Worm (Caenorhabditis elegans) whole organism, dauer: Measurements from ENCODE around the gene cup-14.
"Not testable (repeated sequence)": the region's sequence is repeated elsewhere in the genome, so short reads cannot be mapped to it uniquely, and the experiment has no call there.

Experiments used
- unc-62 ChIP-seq: sonication (generic microtip); optimal IDR thresholded peaks from 2 replicates; lab custom pipeline; 2017; ENCODE audit warnings: missing biosample characterization, missing genetic modification reagents, missing genetic modification characterization

cup-14 gene

DNA sequence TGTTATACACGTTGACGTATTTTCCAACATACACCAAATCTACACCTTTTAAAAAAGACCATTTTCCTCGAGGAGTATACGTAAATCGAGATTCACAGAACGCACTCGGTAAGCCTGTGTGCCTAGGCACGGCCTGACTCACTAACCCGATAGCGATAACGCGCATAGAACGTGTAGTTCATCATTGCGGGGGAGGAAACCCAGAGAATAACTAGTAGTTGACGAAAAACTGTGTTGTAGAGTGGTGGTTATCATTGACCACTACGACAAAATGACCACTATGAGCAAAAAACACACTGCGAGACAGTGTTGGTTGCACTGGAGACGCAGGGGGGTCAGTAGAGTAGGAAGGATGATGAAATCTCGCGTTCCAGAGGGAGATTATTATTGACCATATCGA, 12.2 kb downstream of the cup-14 start:
- no peak for TF ChIP-seq unc-62 (GFP tag; lab: Kevin White, UChicago)

DNA sequence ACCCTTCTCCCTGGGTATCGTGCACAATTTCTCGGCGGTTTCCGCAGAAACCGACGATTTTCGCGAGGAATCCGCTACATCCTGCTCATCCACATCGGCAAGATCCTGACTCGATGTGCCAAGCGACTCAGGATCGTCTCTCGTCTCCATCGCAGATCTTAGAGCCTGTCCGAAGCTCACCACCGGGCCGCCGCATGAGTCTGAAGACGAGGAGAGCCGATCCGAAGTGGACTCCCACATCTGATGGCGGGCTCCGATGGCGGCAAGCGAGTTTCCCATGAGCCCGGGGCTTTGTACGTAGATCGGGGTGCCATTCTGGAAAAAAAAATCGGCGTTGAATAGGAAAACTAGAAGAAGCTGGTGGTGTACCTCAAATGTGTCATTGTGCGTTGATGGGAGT, 13.7 kb downstream of the cup-14 start:
- no peak for TF ChIP-seq unc-62 (GFP tag; lab: Kevin White, UChicago)

DNA sequence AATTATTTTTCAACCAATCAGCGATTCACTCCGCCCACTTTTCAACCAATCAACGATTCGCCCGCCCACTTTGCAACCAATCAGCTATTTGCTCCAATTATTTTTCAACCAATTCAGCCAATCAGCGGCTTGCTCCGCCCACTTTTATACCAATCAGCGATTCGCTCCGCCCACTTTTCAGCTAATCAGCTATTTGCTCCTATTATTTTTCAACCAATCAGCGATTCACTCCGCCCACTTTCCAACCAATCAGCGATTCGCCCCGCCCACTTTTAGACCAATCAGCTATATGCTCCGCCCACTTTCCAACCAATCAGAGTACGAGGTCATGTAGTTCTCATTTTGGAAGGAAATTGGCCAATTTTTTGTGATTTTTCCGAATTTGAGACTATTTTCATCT, 16.7 kb downstream of the cup-14 start:
- TF ChIP-seq unc-62 (GFP tag; lab: Kevin White, UChicago): no peak

DNA sequence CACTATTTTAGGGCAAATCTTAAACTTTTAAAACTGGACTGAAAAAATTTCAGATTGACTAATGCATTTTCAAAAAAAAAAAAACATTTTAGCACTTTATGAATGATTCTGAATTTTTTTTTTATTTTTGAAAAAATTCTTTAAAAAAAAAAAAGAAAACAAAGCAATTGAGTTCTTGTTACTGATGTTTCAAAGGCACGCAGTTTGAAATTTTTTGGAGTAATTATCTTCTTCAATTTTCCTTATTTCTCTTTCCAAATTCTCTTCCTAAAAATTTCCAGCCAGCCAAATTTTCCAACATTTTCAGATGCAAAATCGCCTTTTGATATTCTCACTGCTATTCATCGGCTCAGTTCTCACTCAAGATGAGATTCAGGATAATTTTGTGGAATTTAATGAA, 20.0 kb downstream of the cup-14 start, which contains the start of gene F08G2.8:
TSS of gene F08G2.8 (plus strand) at position 301 of the 400 bp plus-strand sequence.
- TF ChIP-seq unc-62 (GFP tag; lab: Kevin White, UChicago): no peak

DNA sequence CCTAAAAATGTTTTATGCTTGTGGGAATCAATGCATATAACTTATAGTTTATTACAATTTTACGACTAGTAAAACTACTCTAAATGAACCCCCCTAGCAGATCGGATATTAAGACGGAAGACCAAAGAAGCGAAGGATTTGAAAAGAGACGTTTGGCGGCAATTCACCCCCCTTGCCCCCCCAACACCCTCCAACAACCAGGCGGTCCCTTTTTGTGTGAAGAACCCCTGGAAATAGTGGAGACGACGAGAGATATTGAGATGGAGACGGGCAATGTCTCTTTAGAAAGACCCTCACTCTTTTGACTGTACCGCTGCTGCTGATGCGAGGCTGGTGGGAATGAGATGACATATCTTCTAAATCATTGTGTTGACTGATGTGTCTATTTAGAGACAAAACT, 24.7 kb downstream of the cup-14 start:
- no peak for TF ChIP-seq unc-62 (GFP tag; lab: Kevin White, UChicago)

DNA sequence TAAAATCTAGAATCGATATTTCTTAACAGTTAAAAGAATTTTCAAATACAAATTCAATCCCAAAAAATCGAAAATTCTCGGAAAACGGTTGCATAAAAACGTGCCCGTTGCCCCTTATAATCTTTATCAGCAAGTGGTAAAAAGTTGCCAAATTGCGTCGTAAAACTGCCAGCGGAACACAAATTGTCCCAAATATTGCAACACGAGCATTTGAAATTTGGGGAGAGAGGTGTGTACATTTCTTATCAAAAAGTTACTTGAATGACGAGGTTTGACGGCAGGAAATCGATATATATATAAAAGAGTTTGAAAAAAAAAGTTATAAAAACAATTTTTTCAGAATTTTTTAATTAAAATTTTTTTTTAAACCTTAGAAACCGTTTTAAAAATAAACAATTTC, 26.0 kb downstream of the cup-14 start:
- no peak for TF ChIP-seq unc-62 (GFP tag; lab: Kevin White, UChicago)

DNA sequence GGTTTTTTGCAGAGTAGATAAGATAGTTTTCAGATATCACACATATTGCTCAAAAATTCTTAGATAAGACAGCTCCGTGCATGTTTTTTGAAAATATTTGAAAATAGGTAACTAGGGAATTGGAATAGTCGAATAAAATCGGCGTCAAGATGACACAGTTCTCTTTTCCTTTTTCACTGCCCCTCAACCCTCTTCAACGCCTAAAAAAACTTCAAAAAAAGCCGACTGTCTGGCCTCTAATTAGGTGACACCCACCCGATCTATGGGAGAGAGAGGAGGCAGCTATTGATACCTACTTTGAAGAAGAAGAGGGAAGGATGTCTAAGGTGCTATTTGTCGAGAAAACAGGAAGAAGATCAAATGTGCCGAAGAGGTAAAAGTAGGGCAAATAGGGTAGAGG, 29.7 kb downstream of the cup-14 start:
- TF ChIP-seq unc-62 (GFP tag; lab: Kevin White, UChicago): no peak

DNA sequence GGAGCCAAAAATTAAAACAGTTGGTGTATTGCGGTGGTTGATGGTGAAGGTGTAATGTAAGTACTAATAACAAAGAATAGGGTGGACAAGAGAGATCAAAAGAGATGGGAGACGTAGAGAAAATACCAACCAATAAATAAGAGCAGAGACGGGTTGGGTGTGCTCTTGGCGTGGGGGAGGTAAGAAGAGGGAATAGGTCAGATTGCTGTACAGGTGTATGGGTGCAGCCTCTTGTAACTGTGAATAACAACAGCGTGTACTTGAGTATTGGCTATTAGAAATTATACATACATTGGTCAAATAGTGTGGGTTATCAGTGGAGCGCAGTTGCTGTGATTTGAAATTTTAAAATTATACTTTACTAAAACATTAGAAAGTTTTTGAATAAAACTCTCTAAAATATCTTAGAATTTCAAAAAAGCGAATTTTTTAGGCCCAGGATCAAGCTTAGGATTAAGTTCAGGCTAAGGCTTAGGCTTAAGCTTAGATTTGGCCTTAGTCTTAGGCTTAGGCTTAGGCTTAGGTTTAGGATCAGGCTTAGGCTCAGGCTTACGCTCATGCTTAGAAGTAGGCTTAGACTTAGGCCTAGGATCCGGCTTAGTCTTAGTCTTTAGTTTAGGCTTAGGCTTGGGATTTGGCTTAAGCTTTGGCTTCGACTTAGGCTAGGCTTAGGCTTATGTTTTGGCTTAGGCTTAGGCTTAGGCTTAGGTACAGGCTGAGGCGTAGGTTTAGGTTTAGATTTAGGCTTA, 30.8 kb downstream of the cup-14 start, which contains the start of gene F08G2.7:
TSS of gene F08G2.7 (minus strand) at position 51 of the 749 bp plus-strand sequence.
- no peak for TF ChIP-seq unc-62 (GFP tag; lab: Kevin White, UChicago)

DNA sequence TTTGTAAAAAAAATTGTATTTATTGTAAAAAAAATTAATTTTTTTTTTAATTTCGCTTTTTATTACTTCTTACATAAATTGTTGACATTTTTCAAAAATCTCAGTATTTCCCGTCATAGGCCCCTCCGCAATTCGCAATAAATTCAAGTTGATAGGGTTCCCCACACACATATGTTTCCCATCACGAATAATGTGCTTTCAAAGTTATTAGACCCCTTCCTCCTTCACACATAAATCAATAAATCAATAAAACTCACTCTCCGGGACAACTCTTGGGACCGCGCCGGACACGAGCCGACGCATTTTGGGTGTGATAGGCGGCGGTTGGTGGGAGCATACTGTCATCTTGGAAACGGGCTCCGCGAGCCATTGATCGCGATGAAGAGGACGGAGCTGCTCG, 32.6 kb downstream of the cup-14 start:
- no peak for TF ChIP-seq unc-62 (GFP tag; lab: Kevin White, UChicago)

DNA sequence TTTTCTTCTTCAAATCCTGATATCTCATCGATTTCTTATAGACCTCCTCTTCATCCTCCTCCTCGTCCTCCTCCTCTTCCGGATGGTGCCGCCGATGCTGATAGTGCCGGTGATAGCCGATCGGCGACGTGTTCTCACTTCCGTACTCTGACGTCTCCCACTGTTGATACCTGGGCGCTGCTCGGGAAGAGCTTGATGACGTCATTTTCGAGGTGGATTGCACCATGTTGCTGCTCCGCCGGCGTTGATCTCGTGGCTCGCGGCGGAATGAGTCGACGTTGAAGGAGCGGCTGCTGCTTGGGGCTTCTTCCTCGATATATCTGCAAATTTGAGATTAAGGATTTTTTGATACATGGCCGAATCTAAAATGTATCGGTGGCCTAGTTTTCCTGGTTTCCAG, 33.6 kb downstream of the cup-14 start:
- TF ChIP-seq unc-62 (GFP tag; lab: Kevin White, UChicago): no peak

DNA sequence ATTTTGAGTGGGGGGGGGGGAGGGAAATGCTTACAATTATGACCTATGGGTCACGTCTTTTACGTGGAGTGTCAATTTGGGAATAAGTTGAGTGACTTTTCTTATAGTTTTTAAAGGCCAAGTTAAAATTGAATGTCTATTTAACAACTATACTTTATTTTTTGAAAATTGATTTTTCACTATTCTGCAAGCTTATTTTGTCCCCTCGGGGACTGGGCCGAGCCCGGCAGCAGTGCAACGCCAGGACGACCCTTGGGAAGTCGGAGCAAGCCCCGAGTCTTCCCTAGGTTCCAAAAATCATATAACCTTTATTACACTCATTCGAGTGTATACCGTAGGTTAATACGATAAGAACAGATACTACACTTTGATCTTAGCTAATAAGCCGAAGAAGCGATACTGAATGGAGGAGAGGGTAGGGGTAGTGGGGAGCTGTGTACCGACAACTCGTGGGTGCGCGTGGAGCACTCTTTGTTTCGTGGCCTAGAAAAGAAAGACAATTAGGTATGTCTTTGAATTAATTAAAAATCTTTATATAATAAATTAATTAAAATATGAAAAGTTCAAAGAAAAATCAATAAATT, 36.2 kb downstream of the cup-14 start, which contains the start of gene ins-37:
TSS of gene ins-37 (minus strand) at position 384 of the 584 bp plus-strand sequence.
- not testable (repeated sequence) for TF ChIP-seq unc-62 (GFP tag; lab: Kevin White, UChicago)

DNA sequence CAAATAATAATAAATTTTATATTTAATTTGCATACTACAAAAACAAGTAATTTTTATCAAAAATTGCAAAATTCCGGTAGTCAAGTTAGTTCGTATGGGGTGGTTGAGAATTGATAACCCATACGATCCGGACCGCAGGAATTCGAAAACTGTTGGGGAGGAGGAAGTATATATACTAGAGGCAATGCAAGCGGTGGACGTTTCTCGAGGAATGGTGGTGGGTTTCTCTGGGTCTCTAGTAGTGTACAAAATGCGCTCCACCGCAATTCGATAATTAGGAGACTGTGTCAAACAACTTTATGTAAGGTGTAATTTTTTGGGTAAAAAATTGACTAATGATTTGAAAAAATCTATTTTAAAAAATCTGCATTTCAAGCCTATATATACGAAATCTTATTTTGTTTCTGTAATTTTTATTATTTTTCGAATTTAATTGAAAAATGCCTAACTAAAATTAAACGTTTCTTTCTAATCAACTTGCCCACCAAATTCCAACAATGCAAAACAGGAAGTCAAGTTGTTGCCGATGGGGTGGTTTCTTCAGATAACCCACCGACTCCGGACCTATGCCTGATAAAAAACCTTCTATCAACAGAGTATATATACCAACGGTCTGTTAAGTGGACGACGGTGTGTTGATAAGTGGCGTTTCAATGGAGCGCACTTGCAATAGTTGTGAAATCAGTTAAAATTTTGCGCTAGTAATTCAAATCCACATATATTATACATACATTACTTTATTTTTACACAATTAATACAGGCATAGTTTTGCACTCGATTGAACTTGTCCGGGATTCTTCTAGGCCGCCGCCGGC, 37.5 kb downstream of the cup-14 start:
- no peak for TF ChIP-seq unc-62 (GFP tag; lab: Kevin White, UChicago)

DNA sequence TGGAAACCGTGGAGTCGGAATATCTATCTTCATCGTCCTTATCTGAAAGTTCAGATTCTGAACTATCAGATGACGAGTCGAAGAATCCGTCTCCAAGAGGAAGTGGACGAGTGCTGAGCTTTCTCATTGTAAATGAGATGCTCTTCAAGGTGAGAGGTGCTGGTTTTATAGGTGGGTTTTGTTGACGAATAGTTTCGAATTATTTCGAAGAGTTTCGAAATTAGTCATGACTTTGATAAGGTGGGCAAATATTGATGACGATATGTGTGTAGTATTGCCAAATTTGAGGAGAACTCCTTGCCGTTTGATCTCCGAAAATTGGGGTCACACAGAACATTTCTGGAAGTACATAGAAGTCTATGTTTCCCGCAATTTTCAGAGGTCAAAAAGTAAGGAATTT, 38.5 kb downstream of the cup-14 start, which contains the start of gene F08G2.5:
TSS of gene F08G2.5 (minus strand) at position 127 of the 400 bp plus-strand sequence.
- no peak for TF ChIP-seq unc-62 (GFP tag; lab: Kevin White, UChicago)

DNA sequence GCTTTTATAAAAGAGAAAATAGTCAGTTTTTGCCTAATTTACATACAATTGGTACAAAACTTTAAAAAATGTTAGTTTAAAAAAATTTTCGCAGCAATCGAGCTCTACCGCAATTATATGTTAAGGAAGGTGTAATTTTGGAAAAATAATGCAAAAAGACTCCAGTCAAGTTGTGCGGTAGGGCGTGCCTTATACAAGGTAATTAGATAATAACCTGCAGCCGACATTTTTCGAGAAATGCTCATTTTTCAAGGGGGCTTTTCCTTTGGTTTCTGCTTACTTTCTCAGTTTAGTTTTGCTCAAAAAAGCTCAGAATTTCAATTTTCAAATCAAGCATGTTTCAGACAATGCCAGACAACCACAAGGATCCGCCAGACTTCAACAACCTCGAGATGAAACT, 41.8 kb downstream of the cup-14 start, which contains the start of gene F08G2.4:
TSS of gene F08G2.4 (plus strand) at position 348 of the 400 bp plus-strand sequence.
- no peak for TF ChIP-seq unc-62 (GFP tag; lab: Kevin White, UChicago)

DNA sequence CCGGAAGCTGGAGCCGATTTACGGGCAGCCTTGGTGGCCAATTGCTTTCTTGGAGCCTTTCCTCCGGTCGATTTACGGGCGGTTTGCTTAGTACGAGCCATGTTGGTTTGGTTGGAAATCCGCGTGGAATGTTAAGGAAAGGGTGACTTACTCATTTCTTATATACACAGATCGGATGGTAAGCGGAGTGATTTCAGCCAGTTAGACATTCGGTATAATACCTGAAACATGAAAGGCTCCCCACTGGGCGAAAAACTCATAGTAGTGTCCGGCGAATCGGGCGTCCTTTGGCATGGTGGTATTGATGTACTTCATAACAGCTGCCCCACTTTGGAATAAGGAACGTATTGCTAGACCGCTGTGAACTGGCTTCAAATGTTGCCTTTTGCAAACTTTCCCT, 43.4 kb downstream of the cup-14 start, which contains the start of gene his-42:
TSS of gene his-42 (minus strand) at position 101 of the 400 bp plus-strand sequence.
- no peak for TF ChIP-seq unc-62 (GFP tag; lab: Kevin White, UChicago)

DNA sequence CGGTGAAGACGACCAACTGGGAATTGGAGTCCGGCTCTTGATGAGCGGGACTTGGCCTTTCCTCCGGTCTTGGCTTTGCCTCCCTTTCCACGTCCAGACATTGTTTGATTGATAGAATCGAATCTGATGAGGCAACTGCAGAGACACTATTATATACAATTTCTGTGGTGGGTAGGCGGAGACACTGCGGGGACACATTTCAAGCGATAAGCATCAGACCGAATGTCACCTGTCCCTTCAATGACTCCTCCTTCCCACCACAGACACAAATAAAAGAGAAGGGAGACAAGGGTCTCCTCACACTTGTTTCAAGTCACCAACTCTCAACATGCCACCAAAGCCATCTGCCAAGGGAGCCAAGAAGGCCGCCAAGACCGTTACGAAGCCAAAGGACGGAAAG, 54.0 kb downstream of the cup-14 start, which contains the start of gene his-16:
TSS of gene his-16 (minus strand) at position 101 of the 400 bp plus-strand sequence.
- TF ChIP-seq unc-62 (GFP tag; lab: Kevin White, UChicago): not testable (repeated sequence)
